Worm (Caenorhabditis elegans): ENCODE measurements around the gene Y39A1A.24.

DNA sequence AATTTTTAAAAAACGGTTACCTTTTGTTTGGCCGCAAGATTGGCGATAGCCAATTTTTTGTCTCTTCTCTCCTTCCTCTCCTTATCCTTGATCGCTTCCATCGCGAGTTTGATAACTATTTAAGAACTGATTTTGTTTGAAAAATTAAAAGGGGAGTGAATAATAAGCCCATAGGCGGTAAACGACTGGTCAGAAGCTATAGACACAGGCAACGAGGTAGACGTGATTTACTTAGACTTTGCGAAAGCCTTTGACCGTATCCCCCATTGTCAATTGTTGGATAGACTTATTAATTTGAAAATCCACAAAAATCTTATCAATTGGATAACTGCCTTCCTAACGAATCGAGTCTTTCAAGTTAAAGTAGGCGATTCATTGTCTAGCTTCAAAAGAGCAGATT lies 26.2 kb upstream of the Y39A1A.24 start, which contains the start of gene Y45F3A.5:
- TF ChIP-seq dmd-4 (tag; optimal IDR thresholded peaks at IDR 0.05; ENCODE audit: borderline replicate concordance) (no peak), pqm-1 (tag; optimal IDR thresholded peaks at IDR 0.05) (no peak), hlh-13 (GFP tag; optimal IDR thresholded peaks at IDR 0.05) (no peak), C08G9.2 (tag; optimal IDR thresholded peaks at IDR 0.05) (no peak), ets-4 (tag; optimal IDR thresholded peaks at IDR 0.05) (no peak)

Data from whole organism, late embryonic.